Worm (Caenorhabditis elegans) whole organism, late embryonic: Measurements from ENCODE around the gene C14E2.1.

ENCODE experiments used
- T23F11.4 ChIP-seq: fragments of 200-800 bp; sonication (Bioruptor generic); optimal IDR thresholded peaks from 2 replicates; lab custom pipeline; 2018; ENCODE audit warnings: mild to moderate bottlenecking, missing genetic modification characterization, missing compliant biosample characterization
- eyg-1 ChIP-seq: sonication (generic microtip); optimal IDR thresholded peaks from 2 replicates; lab custom pipeline; 2016; ENCODE audit warnings: missing genotype, missing genetic modification characterization, missing compliant biosample characterization
- fax-1 ChIP-seq: sonication (generic microtip); optimal IDR thresholded peaks from 2 replicates; lab custom pipeline; 2016; ENCODE audit warnings: missing genotype, missing genetic modification characterization, missing compliant biosample characterization
- fkh-6 ChIP-seq: sonication (generic microtip); optimal IDR thresholded peaks from 2 replicates; lab custom pipeline; 2016; ENCODE audit warnings: missing genetic modification characterization, missing compliant biosample characterization
- hlh-15 ChIP-seq: sonication (generic microtip); optimal IDR thresholded peaks from 2 replicates; lab custom pipeline; 2016; ENCODE audit warnings: missing genetic modification characterization, missing compliant biosample characterization
- nhr-11 ChIP-seq: fragments of 150-350 bp; optimal IDR thresholded peaks from 2 replicates; lab custom pipeline; 2014; ENCODE audit warnings: missing biosample characterization, missing genetic modification characterization
- pha-2 ChIP-seq: sonication (generic microtip); optimal IDR thresholded peaks from 2 replicates; lab custom pipeline; 2017; ENCODE audit warnings: mild to moderate bottlenecking, missing genetic modification characterization, missing compliant biosample characterization
- pha-4 ChIP-seq: fragments of 150-350 bp; optimal IDR thresholded peaks from 2 replicates; lab custom pipeline; 2018; ENCODE audit warnings: missing biosample characterization, missing genetic modification reagents, missing genetic modification characterization
- pqm-1 ChIP-seq: sonication (generic microtip); optimal IDR thresholded peaks from 2 replicates; lab custom pipeline; 2016; ENCODE audit warnings: missing genetic modification characterization, missing compliant biosample characterization
- pros-1 ChIP-seq: fragments of 150-350 bp; optimal IDR thresholded peaks from 2 replicates; lab custom pipeline; 2014; ENCODE audit warnings: missing biosample characterization, missing genetic modification reagents, missing genetic modification characterization
- unc-86 ChIP-seq: sonication (generic microtip); optimal IDR thresholded peaks from 2 replicates; lab custom pipeline; 2016; ENCODE audit warnings: missing genetic modification characterization, missing compliant biosample characterization
- ztf-16 ChIP-seq: sonication (generic microtip); optimal IDR thresholded peaks from 2 replicates; lab custom pipeline; 2017; ENCODE audit warnings: missing genetic modification characterization, missing compliant biosample characterization

DNA sequence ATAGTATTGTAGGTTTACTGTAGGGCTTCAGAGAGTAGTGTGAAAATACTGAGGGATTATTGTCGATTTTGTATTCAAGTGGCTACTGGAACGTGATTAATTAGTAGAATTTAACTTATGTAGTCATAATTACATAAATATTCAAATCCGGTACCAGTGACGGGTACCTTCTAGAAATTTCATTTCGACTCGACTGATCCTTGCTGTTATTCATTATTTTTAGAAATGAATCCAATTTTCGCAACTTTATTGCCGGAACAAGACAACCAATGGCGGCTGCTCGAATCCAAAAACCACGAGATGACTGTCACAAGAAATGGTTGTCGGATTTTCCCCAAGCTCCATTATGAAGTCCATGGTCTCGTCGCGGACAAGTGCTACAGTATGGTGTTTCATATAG lies 38.7 kb downstream of the C14E2.1 start, which contains the start of gene tbx-41:
- TF ChIP-seq nhr-11 (no peak), pros-1 (tag; lab: Kevin White, UChicago) (no peak), hlh-15 (tag; lab: Kevin White, UChicago) (no peak), eyg-1 (tag; lab: Kevin White, UChicago) (no peak), fax-1 (tag; lab: Kevin White, UChicago) (no peak), pqm-1 (tag; lab: Kevin White, UChicago) (no peak), unc-86 (tag; lab: Kevin White, UChicago) (no peak), T23F11.4 (GFP tag; lab: Kevin White, UChicago) (no peak), fkh-6 (tag; lab: Kevin White, UChicago) (no peak), ztf-16 (tag; lab: Kevin White, UChicago) (no peak), pha-2 (tag; lab: Kevin White, UChicago) (no peak), pha-4 (tag; lab: Kevin White, UChicago) (no peak)
